Worm (Caenorhabditis elegans): ENCODE data around the gene F41C3.11.

ce11 chrII:4728687-4729086, 5.1 kb downstream of the F41C3.11 start:
- no peak for TF ChIP-seq nhr-11 (tag; optimal IDR thresholded peaks at IDR 0.05)
- no peak for TF ChIP-seq ama-1 (optimal IDR thresholded peaks at IDR 0.05)
- TF ChIP-seq che-1 (tag; optimal IDR thresholded peaks at IDR 0.05) = no peak
- TF ChIP-seq lin-11 (tag; optimal IDR thresholded peaks at IDR 0.05) = no peak
- no peak for TF ChIP-seq ets-4 (tag; optimal IDR thresholded peaks at IDR 0.05)
- TF ChIP-seq nfya-1 (tag; optimal IDR thresholded peaks at IDR 0.05) = no peak
- no peak for TF ChIP-seq gmeb-2 (tag; optimal IDR thresholded peaks at IDR 0.05)
- no peak for TF ChIP-seq sox-4 (tag; optimal IDR thresholded peaks at IDR 0.05)
- no peak for TF ChIP-seq hlh-6 (tag; optimal IDR thresholded peaks at IDR 0.05)
- TF ChIP-seq zip-5 (tag; optimal IDR thresholded peaks at IDR 0.05) = no peak
- TF ChIP-seq dve-1 (tag; optimal IDR thresholded peaks at IDR 0.05) = no peak
- no peak for TF ChIP-seq hlh-8 (tag; optimal IDR thresholded peaks at IDR 0.05)
